Worm (Caenorhabditis elegans) whole organism, young adult: ENCODE measurements around the gene cutl-19.
A peak's percentile ranks its signal among the peaks of the same experiment; 100 is the strongest.

ENCODE experiments used
- B0019.2 ChIP-seq: fragments of 200-800 bp; sonication (Bioruptor generic); conservative IDR thresholded peaks from 2 replicates; pipeline ENCODE4 v1.3.6; 2022; ENCODE audit warnings: missing genetic modification reagents, missing genetic modification characterization, missing compliant biosample characterization
- B0336.3 ChIP-seq: fragments of 200-800 bp; sonication (Bioruptor generic); IDR thresholded peaks from 2 replicates; pipeline ENCODE4 v1.3.6; 2022; ENCODE audit warnings: missing genetic modification characterization, missing compliant biosample characterization
- D2030.7 ChIP-seq: fragments of 200-800 bp; sonication (Bioruptor generic); IDR thresholded peaks from 2 replicates; pipeline ENCODE4 v1.3.6; 2022; ENCODE audit warnings: missing genetic modification reagents, missing genetic modification characterization, missing compliant biosample characterization
- F33H1.4 ChIP-seq: fragments of 200-800 bp; sonication (Bioruptor generic); IDR thresholded peaks from 2 replicates; pipeline ENCODE4 v1.3.6; 2022; ENCODE audit warnings: missing genetic modification reagents, missing genetic modification characterization, missing compliant biosample characterization
- F49E8.2 ChIP-seq: sonication (generic microtip); optimal IDR thresholded peaks from 3 replicates; lab custom pipeline; 2017; ENCODE audit warnings: missing genetic modification characterization, mild to moderate bottlenecking, missing compliant biosample characterization, antibody characterized with exemption, moderate library complexity; ENCODE audit not compliant: insufficient read depth
- Y53G8AR.9 ChIP-seq: fragments of 200-800 bp; sonication (Bioruptor generic); conservative IDR thresholded peaks from 2 replicates; pipeline ENCODE4 v1.3.6; 2022; ENCODE audit warnings: missing genetic modification reagents, missing genetic modification characterization, missing compliant biosample characterization
- Y67H2A.10 ChIP-seq: fragments of 200-800 bp; sonication (Bioruptor generic); conservative IDR thresholded peaks from 2 replicates; pipeline ENCODE4 v1.3.6; 2022; ENCODE audit warnings: missing genetic modification reagents, missing genetic modification characterization, missing compliant biosample characterization
- aptf-3 ChIP-seq: fragments of 200-800 bp; sonication (Bioruptor generic); IDR thresholded peaks from 2 replicates; pipeline ENCODE4 v1.3.6; 2022; ENCODE audit warnings: missing genetic modification characterization, missing compliant biosample characterization
- attf-3 ChIP-seq: fragments of 200-800 bp; sonication (Bioruptor generic); conservative IDR thresholded peaks from 2 replicates; pipeline ENCODE4 v1.3.6; 2022; ENCODE audit warnings: missing genetic modification reagents, missing genetic modification characterization, missing compliant biosample characterization
- attf-5 ChIP-seq: fragments of 200-800 bp; sonication (Bioruptor generic); optimal IDR thresholded peaks from 2 replicates; lab custom pipeline; 2018; ENCODE audit warnings: mild to moderate bottlenecking, missing genetic modification characterization, missing compliant biosample characterization
- ceh-27 ChIP-seq: fragments of 200-800 bp; sonication (Bioruptor generic); optimal IDR thresholded peaks from 2 replicates; lab custom pipeline; 2018; ENCODE audit warnings: mild to moderate bottlenecking, missing genetic modification characterization, moderate library complexity, missing compliant biosample characterization
- ceh-40 ChIP-seq: fragments of 200-800 bp; sonication (Bioruptor generic); IDR thresholded peaks from 2 replicates; pipeline ENCODE4 v1.3.6; 2022; ENCODE audit warnings: missing genetic modification characterization, missing compliant biosample characterization
- ceh-58 ChIP-seq: fragments of 200-800 bp; sonication (Bioruptor generic); IDR thresholded peaks from 2 replicates; pipeline ENCODE4 v1.3.6; 2022; ENCODE audit warnings: missing genetic modification characterization, missing compliant biosample characterization
- efl-1 ChIP-seq: fragments of 150-350 bp; optimal IDR thresholded peaks from 2 replicates; lab custom pipeline; 2014; ENCODE audit warnings: missing biosample characterization, missing genetic modification reagents, missing genetic modification characterization
- hlh-12 ChIP-seq: sonication (generic microtip); optimal IDR thresholded peaks from 2 replicates; lab custom pipeline; 2016; ENCODE audit warnings: missing genetic modification characterization, missing compliant biosample characterization
- hmg-1.2 ChIP-seq: fragments of 200-800 bp; sonication (Bioruptor generic); IDR thresholded peaks from 2 replicates; pipeline ENCODE4 v1.3.6; 2022; ENCODE audit warnings: missing genetic modification reagents, missing genetic modification characterization, missing compliant biosample characterization
- hmg-20 ChIP-seq: fragments of 200-800 bp; sonication (Bioruptor generic); IDR thresholded peaks from 2 replicates; pipeline ENCODE4 v1.3.6; 2022; ENCODE audit warnings: missing genetic modification reagents, missing genetic modification characterization, missing compliant biosample characterization
- hrde-1 ChIP-seq: sonication (generic microtip); optimal IDR thresholded peaks from 2 replicates; lab custom pipeline; 2016; ENCODE audit warnings: missing genetic modification characterization, mild to moderate bottlenecking, missing compliant biosample characterization, moderate library complexity, missing genotype, missing genetic modification reagents, borderline replicate concordance
- lin-35 ChIP-seq, 3 experiments: fragments of 150-350 bp in 2 of 3; sonication (generic microtip) in 1 of 3; optimal IDR thresholded peaks; 2 replicates each; lab custom pipeline; 2014 to 2018; ENCODE audit warnings: missing biosample characterization in 3 of 3, missing genetic modification characterization in 3 of 3, missing genetic modification reagents in 3 of 3
- lin-54 ChIP-seq: fragments of 200-800 bp; sonication (Bioruptor generic); optimal IDR thresholded peaks from 2 replicates; lab custom pipeline; 2018; ENCODE audit warnings: mild to moderate bottlenecking, missing genetic modification characterization, missing compliant biosample characterization
- lsy-27 ChIP-seq: sonication (generic microtip); optimal IDR thresholded peaks from 2 replicates; lab custom pipeline; 2017; ENCODE audit warnings: missing genetic modification characterization, mild to moderate bottlenecking, missing compliant biosample characterization, antibody characterized with exemption, missing genotype, borderline replicate concordance; ENCODE audit not compliant: insufficient read depth
- madf-3 ChIP-seq: fragments of 200-800 bp; sonication (Bioruptor generic); IDR thresholded peaks from 2 replicates; pipeline ENCODE4 v1.3.6; 2022; ENCODE audit warnings: missing genetic modification reagents, missing genetic modification characterization, missing compliant biosample characterization
- madf-6 ChIP-seq: fragments of 200-800 bp; sonication (Bioruptor generic); IDR thresholded peaks from 2 replicates; pipeline ENCODE4 v1.3.6; 2022; ENCODE audit warnings: missing genetic modification reagents, missing genetic modification characterization, missing compliant biosample characterization
- mcd-1 ChIP-seq: fragments of 200-800 bp; sonication (Bioruptor generic); IDR thresholded peaks from 2 replicates; pipeline ENCODE4 v1.3.6; 2022; ENCODE audit warnings: missing genetic modification reagents, missing genetic modification characterization, missing compliant biosample characterization
- nhr-27 ChIP-seq: fragments of 200-800 bp; sonication (Bioruptor generic); optimal IDR thresholded peaks from 2 replicates; lab custom pipeline; 2018; ENCODE audit warnings: mild to moderate bottlenecking, missing genetic modification characterization, moderate library complexity, missing compliant biosample characterization
- pha-4 ChIP-seq: fragments of 150-350 bp; sonication (generic microtip); optimal IDR thresholded peaks from 2 replicates; lab custom pipeline; 2014; ENCODE audit warnings: missing biosample characterization, missing genetic modification reagents, missing genetic modification characterization
- repo-1 ChIP-seq: sonication (generic microtip); optimal IDR thresholded peaks from 2 replicates; lab custom pipeline; 2017; ENCODE audit warnings: mild to moderate bottlenecking, missing genetic modification characterization, missing compliant biosample characterization
- sdz-38 ChIP-seq: sonication (generic microtip); optimal IDR thresholded peaks from 2 replicates; lab custom pipeline; 2016; ENCODE audit warnings: missing genotype, missing genetic modification characterization, missing compliant biosample characterization
- sea-2 ChIP-seq: fragments of 200-800 bp; sonication (Bioruptor generic); IDR thresholded peaks from 2 replicates; pipeline ENCODE4 v1.3.6; 2022; ENCODE audit warnings: missing genetic modification characterization, missing compliant biosample characterization
- snpc-1.3 ChIP-seq: sonication (generic microtip); optimal IDR thresholded peaks from 2 replicates; lab custom pipeline; 2017; ENCODE audit warnings: missing genetic modification characterization, mild to moderate bottlenecking, missing compliant biosample characterization, antibody characterized with exemption, moderate library complexity, missing genotype, missing genetic modification reagents; ENCODE audit not compliant: insufficient read depth
- snpc-3.4 ChIP-seq: sonication (generic microtip); optimal IDR thresholded peaks from 2 replicates; lab custom pipeline; 2017; ENCODE audit warnings: missing genetic modification characterization, mild to moderate bottlenecking, missing compliant biosample characterization, antibody characterized with exemption, moderate library complexity, missing genotype, missing genetic modification reagents
- tbp1 ChIP-seq: fragments of 200-800 bp; sonication (Bioruptor generic); optimal IDR thresholded peaks from 2 replicates; lab custom pipeline; 2018; ENCODE audit warnings: mild to moderate bottlenecking, missing genetic modification characterization, missing compliant biosample characterization
- unc-130 ChIP-seq: sonication (generic microtip); optimal IDR thresholded peaks from 2 replicates; lab custom pipeline; 2016; ENCODE audit warnings: missing genetic modification reagents, missing genetic modification characterization, missing compliant biosample characterization
- xnd-1 ChIP-seq: sonication (generic microtip); optimal IDR thresholded peaks from 2 replicates; lab custom pipeline; 2016; ENCODE audit warnings: missing genotype, missing genetic modification reagents, missing genetic modification characterization, missing compliant biosample characterization
- zfh-2 ChIP-seq: fragments of 200-800 bp; sonication (Bioruptor generic); conservative IDR thresholded peaks from 2 replicates; pipeline ENCODE4 v1.3.6; 2022; ENCODE audit warnings: missing genetic modification reagents, missing genetic modification characterization, missing compliant biosample characterization
- zim-3 ChIP-seq: sonication (generic microtip); optimal IDR thresholded peaks from 2 replicates; lab custom pipeline; 2017; ENCODE audit warnings: mild to moderate bottlenecking, missing genetic modification characterization, moderate library complexity, missing compliant biosample characterization
- ztf-18 ChIP-seq: sonication (generic microtip); optimal IDR thresholded peaks from 2 replicates; lab custom pipeline; 2016; ENCODE audit warnings: missing genotype, mild to moderate bottlenecking, missing genetic modification characterization, missing compliant biosample characterization
- ztf-3 ChIP-seq: fragments of 200-800 bp; sonication (Bioruptor generic); optimal IDR thresholded peaks from 2 replicates; lab custom pipeline; 2018; ENCODE audit warnings: mild to moderate bottlenecking, missing genetic modification characterization, missing compliant biosample characterization

cutl-19 gene

DNA sequence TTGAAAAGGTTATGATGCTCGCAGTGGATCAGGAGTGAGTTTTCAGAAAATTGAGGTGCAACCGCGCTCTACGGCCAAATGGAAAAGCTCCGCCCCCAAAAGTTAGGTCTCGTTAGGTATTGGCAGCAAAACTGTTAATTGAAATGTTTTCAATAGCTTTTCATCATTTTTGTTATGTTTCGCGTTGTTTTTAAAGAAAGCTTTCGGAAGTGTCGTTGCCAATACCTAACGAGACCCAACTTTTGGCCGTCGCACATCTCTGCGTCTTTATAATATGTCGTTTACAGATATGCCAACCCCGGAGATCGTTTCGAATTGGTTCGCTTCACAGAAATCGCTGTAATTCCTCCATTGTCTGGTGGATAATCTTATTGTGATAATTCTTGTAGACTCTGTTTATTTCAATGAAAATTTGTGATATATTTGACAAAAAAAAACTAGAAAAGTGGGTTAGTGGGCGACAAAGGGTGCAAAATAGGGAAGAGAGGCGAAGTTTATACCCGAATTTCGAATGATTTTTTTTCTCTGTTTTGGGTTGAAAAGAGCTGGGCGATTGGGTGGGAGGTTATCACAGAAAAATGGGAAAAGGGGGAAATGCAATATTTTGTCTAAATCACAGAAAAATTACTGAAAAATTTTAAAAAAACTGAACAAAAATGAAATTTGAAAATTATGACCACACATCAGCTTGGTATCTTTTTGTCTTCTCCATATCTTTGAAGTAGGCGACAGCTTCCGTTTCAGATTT lies 20.9 kb downstream of the cutl-19 start (continued):
- TF ChIP-seq aptf-3 (GFP tag; lab: Robert Waterston, UW) (peak; percentile 7; the same call in 1 of the 2 replicates), ztf-18 (tag; lab: Kevin White, UChicago) (no peak)

ce11 chrIII:5195690-5196089 lies 21.7 kb downstream of the cutl-19 start, which contains the start of gene moc-6:
moc-6 (plus strand) TSS chrIII:5195990.
- TF ChIP-seq repo-1 (tag; lab: Kevin White, UChicago) (no peak), snpc-1.3 (tag; lab: Kevin White, UChicago) (no peak), madf-3 (no peak), Y53G8AR.9 (GFP tag; lab: Robert Waterston, UW) (no peak), lin-35 (GFP tag; optimal IDR thresholded peaks at IDR 0.05; lab: Kevin White, UChicago) (no peak), hmg-1.2 (GFP tag; lab: Robert Waterston, UW) (no peak), D2030.7 (GFP tag; lab: Robert Waterston, UW) (no peak), xnd-1 (no peak), pha-4 (no peak), sdz-38 (no peak), lsy-27 (tag; lab: Kevin White, UChicago) (no peak), hlh-12 (no peak), hrde-1 (tag; lab: Kevin White, UChicago) (no peak), attf-3 (GFP tag; lab: Robert Waterston, UW) (no peak)

- TF ChIP-seq nhr-27 (tag; lab: Kevin White, UChicago): no peak
- TF ChIP-seq hmg-1.2 (GFP tag; lab: Robert Waterston, UW): peak; percentile 20; the same call in 1 of the 2 replicates
- no peak for TF ChIP-seq tbp1 (GFP tag; lab: Kevin White, UChicago)
- no peak for TF ChIP-seq zfh-2 (GFP tag; lab: Robert Waterston, UW)
- no peak for TF ChIP-seq xnd-1
These were observed 24.1 kb downstream of the cutl-19 start for ce11 chrIII:5193266-5193665.

ce11 chrIII:5190671-5191174 lies 26.7 kb downstream of the cutl-19 start, which contains the start of gene hira-1:
hira-1 (plus strand) TSS chrIII:5191124.
- TF ChIP-seq mcd-1 (GFP tag; lab: Robert Waterston, UW) (peak; percentile 50; the same call in 1 of the 2 replicates), lin-54 (peak; percentile 37), B0019.2 (GFP tag; lab: Robert Waterston, UW) (no peak), efl-1 (GFP tag; lab: Kevin White, UChicago) (peak; percentile 60), F49E8.2 (tag; lab: Kevin White, UChicago) (no peak), lin-35 (GFP tag; optimal IDR thresholded peaks at IDR 0.05; lab: Kevin White, UChicago) (peak in 1 of 3 experiments; percentile 42), ztf-3 (no peak), zim-3 (no peak), attf-5 (GFP tag; lab: Kevin White, UChicago) (peak; percentile 17)

- TF ChIP-seq sea-2 (no peak), attf-5 (GFP tag; lab: Kevin White, UChicago) (no peak), ceh-40 (GFP tag; lab: Robert Waterston, UW) (no peak), ceh-27 (GFP tag; lab: Kevin White, UChicago) (no peak), F33H1.4 (GFP tag; lab: Robert Waterston, UW) (peak; percentile 37), efl-1 (GFP tag; lab: Kevin White, UChicago) (peak; percentile 42), unc-130 (peak; percentile 26), Y67H2A.10 (GFP tag; lab: Robert Waterston, UW) (no peak), ceh-58 (GFP tag; lab: Robert Waterston, UW) (no peak), lin-35 (GFP tag; optimal IDR thresholded peaks at IDR 0.05; lab: Kevin White, UChicago) (peak in 1 of 3 experiments; percentile 16), mcd-1 (GFP tag; lab: Robert Waterston, UW) (0 out of 2 replicates have a peak, but pooled peaks have one; percentile 28), madf-6 (GFP tag; lab: Robert Waterston, UW) (peak; percentile 63), snpc-3.4 (tag; lab: Kevin White, UChicago) (no peak), B0336.3 (GFP tag; lab: Robert Waterston, UW) (no peak), attf-3 (GFP tag; lab: Robert Waterston, UW) (0 out of 2 replicates have a peak, but pooled peaks have one; percentile 16), lin-54 (peak; percentile 80), hmg-20 (GFP tag; lab: Robert Waterston, UW) (no peak)
These were observed 27.2 kb downstream of the cutl-19 start for ce11 chrIII:5190179-5190578.
